Worm (Caenorhabditis elegans) whole organism, L1 larva: ENCODE results near the gene F15A4.5.

Experiments
- C04F5.9 ChIP-seq: sonication (generic microtip); optimal IDR thresholded peaks from 2 replicates; lab custom pipeline; 2016; ENCODE audit warnings: missing genetic modification characterization, missing compliant biosample characterization
- C16A3.4 ChIP-seq: fragments of 150-350 bp; optimal IDR thresholded peaks from 2 replicates; lab custom pipeline; 2014; ENCODE audit warnings: missing biosample characterization, missing genetic modification characterization
- Y116A8C.19 ChIP-seq: sonication (generic microtip); optimal IDR thresholded peaks from 2 replicates; lab custom pipeline; 2016; ENCODE audit warnings: missing compliant biosample characterization, missing genetic modification characterization, borderline replicate concordance
- aha-1 ChIP-seq: fragments of 150-350 bp; optimal IDR thresholded peaks from 2 replicates; lab custom pipeline; 2014; ENCODE audit warnings: missing biosample characterization, missing genetic modification characterization
- alr-1 ChIP-seq: fragments of 200-800 bp; sonication (Bioruptor generic); optimal IDR thresholded peaks from 2 replicates; lab custom pipeline; 2018; ENCODE audit warnings: borderline replicate concordance, mild to moderate bottlenecking, missing genetic modification characterization, missing compliant biosample characterization
- ama-1 ChIP-seq: fragments of 150-350 bp; optimal IDR thresholded peaks from 2 replicates; lab custom pipeline; 2014
- blmp-1 ChIP-seq: fragments of 150-350 bp; optimal IDR thresholded peaks from 2 replicates; lab custom pipeline; 2014; ENCODE audit warnings: missing biosample characterization, missing genetic modification characterization
- ceh-63 ChIP-seq: fragments of 200-800 bp; sonication (Bioruptor generic); optimal IDR thresholded peaks from 2 replicates; lab custom pipeline; 2018; ENCODE audit warnings: mild to moderate bottlenecking, missing genetic modification characterization, missing compliant biosample characterization
- ceh-82 ChIP-seq, 3 experiments: fragments of 150-350 bp in 1 of 3; sonication (generic microtip) in 2 of 3; optimal IDR thresholded peaks; 2 replicates each; lab custom pipeline; 2014 to 2017; ENCODE audit warnings: missing biosample characterization in 3 of 3, missing genetic modification characterization in 3 of 3
- dsc-1 ChIP-seq: sonication (generic microtip); optimal IDR thresholded peaks from 2 replicates; lab custom pipeline; 2016; ENCODE audit warnings: mild to moderate bottlenecking, missing genetic modification characterization, missing compliant biosample characterization
- efl-1 ChIP-seq, 4 experiments: fragments of 150-350 bp; optimal IDR thresholded peaks in 3 of 4; peaks in 1 of 4; 1 replicate in 1 of 4; 2 replicates in 3 of 4; lab custom pipeline; 2014; ENCODE audit warnings: missing biosample characterization in 2 of 4, missing genetic modification characterization in 2 of 4, missing genetic modification reagents in 2 of 4
- efl-3 ChIP-seq: fragments of 200-800 bp; sonication (Bioruptor generic); optimal IDR thresholded peaks from 2 replicates; lab custom pipeline; 2018; ENCODE audit warnings: mild to moderate bottlenecking, missing genetic modification characterization, missing compliant biosample characterization
- egl-27 ChIP-seq, 2 experiments: fragments of 150-350 bp in 1 of 2; sonication (generic microtip); optimal IDR thresholded peaks; 3 replicates each; lab custom pipeline; 2017 to 2018; ENCODE audit warnings: missing biosample characterization in 2 of 2, missing genetic modification characterization in 2 of 2, missing genetic modification reagents in 2 of 2
- elt-3 ChIP-seq, 6 experiments: fragments of 150-350 bp in 1 of 6; sonication (generic microtip); optimal IDR thresholded peaks; 2 replicates each; lab custom pipeline; 2017 to 2018; ENCODE audit warnings: missing biosample characterization in 6 of 6, missing genetic modification characterization in 6 of 6, inconsistent platforms in 1 of 6
- fkh-10 ChIP-seq: sonication (generic microtip); optimal IDR thresholded peaks from 2 replicates; lab custom pipeline; 2017; ENCODE audit warnings: missing biosample characterization, missing genetic modification reagents, missing genetic modification characterization
- fkh-8 ChIP-seq: sonication (generic microtip); optimal IDR thresholded peaks from 2 replicates; lab custom pipeline; 2016; ENCODE audit warnings: mild to moderate bottlenecking, missing genetic modification characterization, missing compliant biosample characterization
- fos-1 ChIP-seq: fragments of 150-350 bp; optimal IDR thresholded peaks from 2 replicates; lab custom pipeline; 2014; ENCODE audit warnings: missing biosample characterization, missing genetic modification characterization
- hlh-17 ChIP-seq: fragments of 200-800 bp; sonication (Bioruptor generic); optimal IDR thresholded peaks from 2 replicates; lab custom pipeline; 2018; ENCODE audit warnings: missing genetic modification characterization, mild to moderate bottlenecking, missing compliant biosample characterization, moderate library complexity, borderline replicate concordance
- irx-1 ChIP-seq: sonication (generic microtip); optimal IDR thresholded peaks from 2 replicates; lab custom pipeline; 2016; ENCODE audit warnings: missing genetic modification characterization, missing compliant biosample characterization
- isw-1 ChIP-seq: fragments of 200-800 bp; sonication (Bioruptor generic); IDR thresholded peaks from 2 replicates; pipeline ENCODE4 v1.3.6; 2022; ENCODE audit warnings: missing genetic modification characterization, missing compliant biosample characterization
- lin-13 ChIP-seq: fragments of 150-350 bp; optimal IDR thresholded peaks from 2 replicates; lab custom pipeline; 2014; ENCODE audit warnings: missing biosample characterization, missing genetic modification reagents, missing genetic modification characterization
- lin-14 ChIP-seq: fragments of 200-800 bp; sonication (Bioruptor generic); optimal IDR thresholded peaks from 2 replicates; lab custom pipeline; 2018; ENCODE audit warnings: mild to moderate bottlenecking, missing genetic modification characterization, moderate library complexity, missing compliant biosample characterization
- lin-15B ChIP-seq: fragments of 150-350 bp; sonication (generic microtip); optimal IDR thresholded peaks from 3 replicates; lab custom pipeline; 2014; ENCODE audit warnings: missing biosample characterization, missing genetic modification characterization
- lin-35 ChIP-seq, 2 experiments: fragments of 150-350 bp; optimal IDR thresholded peaks; 2 replicates each; lab custom pipeline; 2014; ENCODE audit warnings: missing biosample characterization in 2 of 2, missing genetic modification characterization in 2 of 2, missing genetic modification reagents in 2 of 2
- lir-3 ChIP-seq: sonication (generic microtip); optimal IDR thresholded peaks from 2 replicates; lab custom pipeline; 2016; ENCODE audit warnings: mild to moderate bottlenecking, missing genetic modification characterization, moderate library complexity, missing compliant biosample characterization; ENCODE audit not compliant: poor library complexity
- nhr-11 ChIP-seq: fragments of 150-350 bp; optimal IDR thresholded peaks from 2 replicates; lab custom pipeline; 2014; ENCODE audit warnings: missing biosample characterization, missing genetic modification characterization
- nhr-19 ChIP-seq: fragments of 200-800 bp; sonication (Bioruptor generic); conservative IDR thresholded peaks from 2 replicates; pipeline ENCODE4 v1.3.6; 2022; ENCODE audit warnings: missing genetic modification characterization, missing compliant biosample characterization
- nhr-237 ChIP-seq: fragments of 150-350 bp; optimal IDR thresholded peaks from 2 replicates; lab custom pipeline; 2014; ENCODE audit warnings: missing biosample characterization, missing genetic modification characterization
- nhr-28 ChIP-seq: fragments of 150-350 bp; optimal IDR thresholded peaks from 2 replicates; lab custom pipeline; 2014; ENCODE audit warnings: missing biosample characterization, missing genetic modification characterization
- nhr-47 ChIP-seq: sonication (generic microtip); optimal IDR thresholded peaks from 2 replicates; lab custom pipeline; 2016; ENCODE audit warnings: mild to moderate bottlenecking, missing genetic modification characterization, moderate library complexity, missing compliant biosample characterization
- nhr-71 ChIP-seq: sonication (generic microtip); optimal IDR thresholded peaks from 2 replicates; lab custom pipeline; 2016; ENCODE audit warnings: mild to moderate bottlenecking, missing genetic modification characterization, moderate library complexity, missing compliant biosample characterization
- nhr-76 ChIP-seq: sonication (generic microtip); optimal IDR thresholded peaks from 2 replicates; lab custom pipeline; 2017; ENCODE audit warnings: missing biosample characterization, missing genetic modification characterization
- nhr-77 ChIP-seq: fragments of 150-350 bp; optimal IDR thresholded peaks from 2 replicates; lab custom pipeline; 2014; ENCODE audit warnings: missing biosample characterization, missing genetic modification characterization
- nhr-90 ChIP-seq: sonication (generic microtip); optimal IDR thresholded peaks from 2 replicates; lab custom pipeline; 2016; ENCODE audit warnings: mild to moderate bottlenecking, missing genetic modification characterization, missing compliant biosample characterization; ENCODE audit not compliant: poor library complexity
- pqm-1 ChIP-seq: sonication (generic microtip); optimal IDR thresholded peaks from 3 replicates; lab custom pipeline; 2017; ENCODE audit warnings: missing biosample characterization, missing genetic modification characterization
- tlp-1 ChIP-seq: fragments of 150-350 bp; optimal IDR thresholded peaks from 2 replicates; lab custom pipeline; 2014; ENCODE audit warnings: missing biosample characterization, missing genetic modification characterization
- unc-130 ChIP-seq: fragments of 150-350 bp; optimal IDR thresholded peaks from 2 replicates; lab custom pipeline; 2017; ENCODE audit warnings: missing biosample characterization, missing genetic modification characterization, inconsistent platforms
- unc-30 ChIP-seq: sonication (generic microtip); optimal IDR thresholded peaks from 2 replicates; lab custom pipeline; 2017; ENCODE audit warnings: missing biosample characterization, missing genetic modification characterization
- unc-86 ChIP-seq: sonication (generic microtip); optimal IDR thresholded peaks from 2 replicates; lab custom pipeline; 2016; ENCODE audit warnings: missing genetic modification characterization, missing compliant biosample characterization
- unc-98 ChIP-seq: fragments of 200-800 bp; sonication (Bioruptor generic); IDR thresholded peaks from 2 replicates; pipeline ENCODE4 v1.3.6; 2022; ENCODE audit warnings: missing genetic modification characterization, missing compliant biosample characterization
- xbp-1 ChIP-seq: sonication (generic microtip); optimal IDR thresholded peaks from 2 replicates; lab custom pipeline; 2016; ENCODE audit warnings: missing genetic modification characterization, missing compliant biosample characterization
- zip-4 ChIP-seq: fragments of 200-800 bp; sonication (Bioruptor generic); optimal IDR thresholded peaks from 2 replicates; lab custom pipeline; 2018; ENCODE audit warnings: mild to moderate bottlenecking, missing genetic modification characterization, moderate library complexity, missing compliant biosample characterization
- ztf-4 ChIP-seq: fragments of 150-350 bp; optimal IDR thresholded peaks from 2 replicates; lab custom pipeline; 2014; ENCODE audit warnings: missing biosample characterization, missing genetic modification characterization

Gene F15A4.5

DNA sequence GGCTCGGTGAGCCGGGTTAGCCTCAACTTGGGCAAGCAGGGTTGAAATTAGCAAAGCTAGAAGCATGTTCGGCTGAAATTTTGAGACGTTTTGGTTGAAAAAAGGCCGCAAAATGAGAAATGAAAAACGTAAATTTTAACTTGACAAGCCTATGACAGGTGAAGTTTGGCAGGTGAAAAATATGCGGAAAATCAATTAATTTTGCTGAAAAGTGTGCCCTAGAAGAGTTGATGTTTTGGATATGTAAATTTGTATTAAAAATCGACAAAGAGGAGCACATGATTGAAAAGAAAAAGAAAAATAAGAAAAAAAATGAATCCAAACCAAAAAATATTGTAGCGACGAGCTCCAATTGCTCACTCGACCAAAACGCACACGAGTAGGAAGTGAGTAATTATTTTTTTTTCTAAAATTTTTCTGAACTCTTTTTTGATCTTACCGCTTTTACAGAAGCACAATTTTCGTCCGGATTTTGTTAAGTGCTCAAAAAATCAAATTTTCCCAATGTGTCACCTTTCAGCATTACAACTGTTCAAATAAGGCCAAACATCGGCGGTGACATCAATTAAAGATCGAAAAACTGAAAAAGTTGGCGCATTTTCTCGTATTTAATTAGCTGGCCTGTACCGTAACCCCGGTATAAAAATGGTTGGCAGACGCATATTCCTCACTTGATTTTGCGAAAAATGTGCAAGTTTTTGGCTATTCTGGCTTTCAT is at the start of gene F15A4.5, which contains the start of gene phat-8:
Gene F15A4.5 (minus strand): TSS at position 101 of the 718 bp plus-strand sequence.
Gene phat-8 (plus strand): TSS at position 668 of the 718 bp plus-strand sequence.
- TF ChIP-seq ceh-63 = no peak
- no peak for TF ChIP-seq nhr-47 (tag; lab: Kevin White, UChicago)
- no peak for TF ChIP-seq efl-1 (optimal IDR thresholded peaks at IDR 0.05; lab: Kevin White, UChicago)
- TF ChIP-seq efl-1 (GFP tag; optimal IDR thresholded peaks at IDR 0.05 in 1 of 2; lab: Kevin White, UChicago) = peak in 1 of 2 experiments; percentile 58

- TF ChIP-seq fkh-10 (GFP tag; lab: Kevin White, UChicago) (no peak), C16A3.4 (tag; lab: Kevin White, UChicago) (no peak), nhr-28 (tag; lab: Kevin White, UChicago) (no peak), ztf-4 (tag; lab: Kevin White, UChicago) (no peak), efl-3 (no peak), xbp-1 (no peak), efl-1 (optimal IDR thresholded peaks at IDR 0.05; lab: Kevin White, UChicago) (no peak), efl-1 (GFP tag; optimal IDR thresholded peaks at IDR 0.05 in 1 of 2; lab: Kevin White, UChicago) (no peak), nhr-237 (no peak), egl-27 (tag; optimal IDR thresholded peaks at IDR 0.05; lab: Kevin White, UChicago) (no peak), fos-1 (tag; lab: Kevin White, UChicago) (no peak), nhr-76 (tag; lab: Kevin White, UChicago) (no peak), nhr-71 (tag; lab: Kevin White, UChicago) (no peak), nhr-19 (GFP tag; lab: Robert Waterston, UW) (no peak), hlh-17 (GFP tag; lab: Kevin White, UChicago) (no peak), tlp-1 (tag; lab: Kevin White, UChicago) (no peak), unc-98 (GFP tag; lab: Robert Waterston, UW) (no peak), lin-15B (tag; lab: Kevin White, UChicago) (no peak), irx-1 (no peak)
- TF ChIP-seq, all 84 proteins: peak for 0
Observed at ce11 chrII:12519616-12520015, 48.6 kb upstream of the F15A4.5 start, which contains the start of gene ceh-99. Gene ceh-99, plus strand, starts transcription at chrII:12519981.

DNA sequence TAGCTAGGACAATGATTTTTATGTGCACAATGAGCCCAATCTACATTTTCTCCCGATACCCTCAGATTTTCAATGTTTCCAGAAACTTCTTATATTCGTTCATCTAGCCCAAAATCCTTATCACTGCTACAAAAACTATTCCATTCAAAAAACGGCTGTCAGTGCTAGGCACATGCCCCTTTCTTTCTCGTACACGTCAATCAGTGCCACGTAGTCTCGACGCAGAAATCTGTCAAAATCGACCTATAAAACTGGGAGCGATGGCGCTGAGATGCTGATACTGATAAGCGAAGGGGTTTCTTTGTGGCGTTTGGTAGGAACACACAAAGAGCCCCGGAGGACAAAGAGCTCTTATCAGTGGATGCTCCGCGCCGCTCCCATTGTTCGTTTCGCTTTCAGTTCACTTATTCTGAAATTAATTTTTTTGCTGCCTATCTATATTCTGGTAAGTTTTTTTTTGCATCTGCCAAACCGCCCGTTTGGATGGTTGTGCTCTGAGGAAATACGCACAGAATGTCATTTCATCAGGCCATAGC is 47.8 kb upstream of the F15A4.5 start, which contains the start of gene srh-70:
Gene srh-70 (minus strand): TSS at position 51 of the 536 bp plus-strand sequence.
- TF ChIP-seq C04F5.9 (tag; lab: Kevin White, UChicago) (no peak), nhr-77 (tag; lab: Kevin White, UChicago) (no peak), unc-130 (tag; lab: Kevin White, UChicago) (no peak), lin-13 (GFP tag; lab: Kevin White, UChicago) (no peak), nhr-11 (no peak), alr-1 (no peak), isw-1 (GFP tag; lab: Robert Waterston, UW) (no peak), fkh-8 (tag; lab: Kevin White, UChicago) (no peak), zip-4 (no peak), dsc-1 (tag; lab: Kevin White, UChicago) (no peak)

ce11 chrII:12518008-12518407 is 47.0 kb upstream of the F15A4.5 start:
- no peak for TF ChIP-seq unc-86 (tag; lab: Kevin White, UChicago)

DNA sequence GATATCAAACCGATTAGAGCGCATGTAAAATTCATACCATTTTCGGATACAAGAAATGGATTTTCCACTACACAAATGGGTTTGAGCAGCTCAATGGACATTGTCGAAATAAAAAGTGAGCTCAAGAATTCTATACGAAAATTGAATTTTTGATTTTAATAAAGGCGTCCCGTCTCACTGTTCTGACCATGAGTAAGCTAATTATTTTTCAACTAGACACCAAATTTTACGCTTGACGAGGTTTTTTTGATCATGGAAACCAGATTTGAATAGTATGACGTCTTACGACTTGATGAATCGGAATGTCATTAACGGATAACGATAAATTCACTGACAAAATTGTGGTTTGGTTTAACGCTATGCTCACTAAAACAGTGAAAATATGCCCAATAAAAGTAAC is 45.3 kb upstream of the F15A4.5 start, which contains the start of gene srh-61:
Gene srh-61 (minus strand): TSS at position 101 of the 400 bp plus-strand sequence.
- TF ChIP-seq lin-14 (GFP tag; lab: Kevin White, UChicago) (no peak), aha-1 (tag; lab: Kevin White, UChicago) (no peak), lin-35 (GFP tag; optimal IDR thresholded peaks at IDR 0.05; lab: Kevin White, UChicago) (no peak), egl-27 (tag; optimal IDR thresholded peaks at IDR 0.05; lab: Kevin White, UChicago) (no peak), unc-30 (tag; lab: Kevin White, UChicago) (no peak), ztf-4 (tag; lab: Kevin White, UChicago) (no peak), lir-3 (no peak), elt-3 (tag; optimal IDR thresholded peaks at IDR 0.05; lab: Kevin White, UChicago) (no peak), nhr-47 (tag; lab: Kevin White, UChicago) (no peak), ama-1 (lab: Kevin White, UChicago) (no peak), nhr-90 (tag; lab: Kevin White, UChicago) (no peak), pqm-1 (no peak), nhr-71 (tag; lab: Kevin White, UChicago) (no peak), blmp-1 (tag; lab: Kevin White, UChicago) (no peak), C04F5.9 (tag; lab: Kevin White, UChicago) (no peak), ceh-82 (tag; optimal IDR thresholded peaks at IDR 0.05; lab: Kevin White, UChicago) (no peak), Y116A8C.19 (tag; lab: Kevin White, UChicago) (no peak), unc-98 (GFP tag; lab: Robert Waterston, UW) (no peak), hlh-17 (GFP tag; lab: Kevin White, UChicago) (no peak)
